Fruit fly (Drosophila melanogaster) whole organism, prepupa: Measurements from ENCODE around the gene Dyrk2.
A peak's percentile ranks its signal among the peaks of the same experiment; 100 is the strongest.

Experiments
- Blimp-1 ChIP-seq: fragments of 200-800 bp; sonication (Bioruptor generic); optimal IDR thresholded peaks from 3 replicates; lab custom pipeline; 2017; ENCODE audit warnings: missing biosample characterization, missing genetic modification characterization, mild to moderate bottlenecking, moderate library complexity, missing genetic modification reagents
- CG10631 ChIP-seq: fragments of 200-800 bp; sonication (Bioruptor generic); optimal IDR thresholded peaks from 2 replicates; lab custom pipeline; 2016; ENCODE audit warnings: missing biosample characterization, missing genetic modification characterization
- CG10669 ChIP-seq: fragments of 200-800 bp; sonication (Bioruptor generic); optimal IDR thresholded peaks from 3 replicates; lab custom pipeline; 2018; ENCODE audit warnings: missing biosample characterization, mild to moderate bottlenecking, missing genetic modification characterization, moderate library complexity
- CG11294 ChIP-seq: fragments of 200-800 bp; sonication (Bioruptor generic); IDR thresholded peaks from 2 replicates; pipeline ENCODE4 v1.3.6; 2022; ENCODE audit warnings: missing biosample characterization, missing genetic modification characterization
- CG15336 ChIP-seq: fragments of 200-800 bp; sonication (Bioruptor generic); IDR thresholded peaks from 2 replicates; pipeline ENCODE4 v1.3.6; 2022; ENCODE audit warnings: missing biosample characterization, missing genetic modification characterization
- CG1621 ChIP-seq: fragments of 200-800 bp; sonication (Bioruptor generic); optimal IDR thresholded peaks from 3 replicates; lab custom pipeline; 2018; ENCODE audit warnings: missing biosample characterization, mild to moderate bottlenecking, missing genetic modification characterization
- CG3032 ChIP-seq: fragments of 200-800 bp; optimal IDR thresholded peaks from 2 replicates; lab custom pipeline; 2019; ENCODE audit warnings: missing biosample characterization, mild to moderate bottlenecking, missing genetic modification characterization, moderate library complexity
- CG31627 ChIP-seq: fragments of 200-800 bp; sonication (Bioruptor generic); optimal IDR thresholded peaks from 3 replicates; lab custom pipeline; 2016; ENCODE audit warnings: missing biosample characterization, missing genetic modification characterization
- CG3919 ChIP-seq: fragments of 200-800 bp; sonication (Bioruptor generic); optimal IDR thresholded peaks from 3 replicates; lab custom pipeline; 2016; ENCODE audit warnings: missing biosample characterization, missing genetic modification characterization
- CG4318 ChIP-seq: fragments of 200-800 bp; sonication (Bioruptor generic); optimal IDR thresholded peaks from 3 replicates; lab custom pipeline; 2017; ENCODE audit warnings: missing biosample characterization, mild to moderate bottlenecking, missing genetic modification characterization
- CG6276 ChIP-seq: fragments of 200-800 bp; sonication (Bioruptor generic); optimal IDR thresholded peaks from 2 replicates; lab custom pipeline; 2017; ENCODE audit warnings: missing biosample characterization, mild to moderate bottlenecking, missing genetic modification characterization
- CG7368 ChIP-seq: fragments of 200-800 bp; sonication (Bioruptor generic); optimal IDR thresholded peaks from 3 replicates; lab custom pipeline; 2016; ENCODE audit warnings: missing biosample characterization, missing genetic modification characterization
- CG8119 ChIP-seq: fragments of 200-800 bp; sonication (Bioruptor generic); IDR thresholded peaks from 3 replicates; pipeline ENCODE4 v1.3.6; 2022; ENCODE audit warnings: missing biosample characterization, missing genetic modification characterization
- CG8632 ChIP-seq: fragments of 200-800 bp; sonication (Bioruptor generic); optimal IDR thresholded peaks from 3 replicates; lab custom pipeline; 2016; ENCODE audit warnings: missing biosample characterization, missing genetic modification characterization
- Eip75B ChIP-seq: fragments of 200-800 bp; sonication (Bioruptor generic); optimal IDR thresholded peaks from 3 replicates; lab custom pipeline; 2016; ENCODE audit warnings: missing biosample characterization, missing genetic modification characterization
- Eip78C ChIP-seq: fragments of 200-800 bp; sonication (Bioruptor generic); peaks from one replicate; lab custom pipeline; 2016; ENCODE audit warnings: missing biosample characterization, missing genetic modification characterization
- Eip93F ChIP-seq: fragments of 200-800 bp; sonication (Bioruptor generic); optimal IDR thresholded peaks from 2 replicates; lab custom pipeline; 2016; ENCODE audit warnings: missing biosample characterization, mild to moderate bottlenecking, missing genetic modification characterization
- Ets21C ChIP-seq: fragments of 200-800 bp; sonication (Bioruptor generic); optimal IDR thresholded peaks from 3 replicates; lab custom pipeline; 2016; ENCODE audit warnings: missing biosample characterization, missing genetic modification characterization
- Hr38 ChIP-seq: sonication (Bioruptor generic); optimal IDR thresholded peaks from 2 replicates; lab custom pipeline; 2016; ENCODE audit warnings: missing biosample characterization, missing genetic modification characterization
- Hr4 ChIP-seq: fragments of 200-800 bp; sonication (Bioruptor generic); optimal IDR thresholded peaks from 3 replicates; lab custom pipeline; 2016; ENCODE audit warnings: missing biosample characterization, missing genetic modification characterization
- Lpt ChIP-seq: fragments of 200-800 bp; sonication (Bioruptor generic); optimal IDR thresholded peaks from 3 replicates; lab custom pipeline; 2016; ENCODE audit warnings: missing biosample characterization, missing genetic modification characterization
- OdsH ChIP-seq: fragments of 200-800 bp; sonication (Bioruptor generic); optimal IDR thresholded peaks from 3 replicates; lab custom pipeline; 2016; ENCODE audit warnings: missing biosample characterization, missing genetic modification characterization
- Sox102F ChIP-seq: fragments of 200-800 bp; sonication (Bioruptor generic); optimal IDR thresholded peaks from 2 replicates; lab custom pipeline; 2016; ENCODE audit warnings: missing biosample characterization, mild to moderate bottlenecking, missing genetic modification characterization
- Sox14 ChIP-seq: fragments of 200-800 bp; sonication (Bioruptor generic); optimal IDR thresholded peaks from 3 replicates; lab custom pipeline; 2016; ENCODE audit warnings: missing biosample characterization, missing genetic modification characterization
- acj6 ChIP-seq: fragments of 200-800 bp; sonication (Bioruptor generic); optimal IDR thresholded peaks from 3 replicates; lab custom pipeline; 2016; ENCODE audit warnings: missing biosample characterization, missing genetic modification characterization
- cyc ChIP-seq: fragments of 200-800 bp; sonication (Bioruptor generic); optimal IDR thresholded peaks from 3 replicates; lab custom pipeline; 2016; ENCODE audit warnings: missing biosample characterization, missing genetic modification characterization
- dac ChIP-seq: fragments of 200-800 bp; sonication (Bioruptor generic); optimal IDR thresholded peaks from 2 replicates; lab custom pipeline; 2017; ENCODE audit warnings: missing biosample characterization, mild to moderate bottlenecking, missing genetic modification characterization
- dsx ChIP-seq: fragments of 200-800 bp; optimal IDR thresholded peaks from 3 replicates; lab custom pipeline; 2019; ENCODE audit warnings: missing biosample characterization, mild to moderate bottlenecking, missing genetic modification characterization, moderate library complexity; ENCODE audit not compliant: poor library complexity, severe bottlenecking
- eg ChIP-seq: fragments of 200-800 bp; sonication (Bioruptor generic); IDR thresholded peaks from 3 replicates; pipeline ENCODE4 v1.3.6; 2022; ENCODE audit warnings: missing biosample characterization, missing genetic modification characterization
- fd59A ChIP-seq: fragments of 200-800 bp; sonication (Bioruptor generic); optimal IDR thresholded peaks from 2 replicates; lab custom pipeline; 2017; ENCODE audit warnings: missing biosample characterization, mild to moderate bottlenecking, missing genetic modification characterization, missing genetic modification reagents
- fkh ChIP-seq: fragments of 200-800 bp; sonication (Bioruptor generic); optimal IDR thresholded peaks from 3 replicates; lab custom pipeline; 2017; ENCODE audit warnings: missing biosample characterization, mild to moderate bottlenecking, missing genetic modification characterization, moderate library complexity
- lz ChIP-seq: fragments of 200-800 bp; sonication (Bioruptor generic); optimal IDR thresholded peaks from 3 replicates; lab custom pipeline; 2016; ENCODE audit warnings: missing biosample characterization, missing genetic modification characterization
- net ChIP-seq: fragments of 200-800 bp; sonication (Bioruptor generic); optimal IDR thresholded peaks from 3 replicates; lab custom pipeline; 2016; ENCODE audit warnings: missing biosample characterization, missing genetic modification characterization
- salr ChIP-seq, 2 experiments: fragments of 200-800 bp; sonication (Bioruptor generic); optimal IDR thresholded peaks; 3 replicates each; lab custom pipeline; 2016 to 2018; ENCODE audit warnings: missing biosample characterization in 2 of 2, missing genetic modification characterization in 2 of 2, mild to moderate bottlenecking in 1 of 2
- spab ChIP-seq: fragments of 200-800 bp; sonication (Bioruptor generic); optimal IDR thresholded peaks from 2 replicates; lab custom pipeline; 2017; ENCODE audit warnings: missing biosample characterization, mild to moderate bottlenecking, missing genetic modification characterization, missing genetic modification reagents
- ss ChIP-seq, 2 experiments: fragments of 200-800 bp; sonication (Bioruptor generic); optimal IDR thresholded peaks; 2 replicates in 1 of 2; 3 replicates in 1 of 2; lab custom pipeline; 2017 to 2018; ENCODE audit warnings: mild to moderate bottlenecking in 2 of 2, missing biosample characterization in 2 of 2, missing genetic modification characterization in 2 of 2, moderate library complexity in 1 of 2
- svp ChIP-seq: fragments of 200-800 bp; sonication (Bioruptor generic); peaks from one replicate; lab custom pipeline; 2016; ENCODE audit warnings: missing biosample characterization, missing genetic modification characterization
- topi ChIP-seq: fragments of 200-800 bp; sonication (Bioruptor generic); optimal IDR thresholded peaks from 3 replicates; lab custom pipeline; 2016; ENCODE audit warnings: missing biosample characterization, missing genetic modification characterization

Dyrk2 gene

DNA sequence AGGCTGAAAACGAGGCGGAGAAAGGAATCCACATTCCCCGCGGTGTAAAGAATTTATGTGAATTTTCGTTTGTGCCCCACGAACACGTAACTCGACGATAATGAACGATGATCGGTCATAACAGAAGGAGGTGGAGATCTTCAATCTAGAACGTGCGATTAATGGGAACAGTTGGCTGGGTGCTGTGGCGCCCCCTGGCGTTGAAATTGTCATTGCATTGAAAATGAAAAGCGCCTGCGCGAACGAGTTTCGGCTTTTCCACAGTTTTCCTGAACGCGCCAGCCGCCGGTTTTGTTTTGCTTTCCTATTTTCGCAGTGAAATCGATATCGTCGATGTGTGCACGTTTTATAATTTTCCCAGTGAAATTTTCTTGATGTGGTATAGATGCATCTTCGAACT, 22.6 kb downstream of the Dyrk2 start:
- TF ChIP-seq dsx (GFP tag; lab: Kevin White, UChicago) (no peak), Lpt (no peak)

DNA sequence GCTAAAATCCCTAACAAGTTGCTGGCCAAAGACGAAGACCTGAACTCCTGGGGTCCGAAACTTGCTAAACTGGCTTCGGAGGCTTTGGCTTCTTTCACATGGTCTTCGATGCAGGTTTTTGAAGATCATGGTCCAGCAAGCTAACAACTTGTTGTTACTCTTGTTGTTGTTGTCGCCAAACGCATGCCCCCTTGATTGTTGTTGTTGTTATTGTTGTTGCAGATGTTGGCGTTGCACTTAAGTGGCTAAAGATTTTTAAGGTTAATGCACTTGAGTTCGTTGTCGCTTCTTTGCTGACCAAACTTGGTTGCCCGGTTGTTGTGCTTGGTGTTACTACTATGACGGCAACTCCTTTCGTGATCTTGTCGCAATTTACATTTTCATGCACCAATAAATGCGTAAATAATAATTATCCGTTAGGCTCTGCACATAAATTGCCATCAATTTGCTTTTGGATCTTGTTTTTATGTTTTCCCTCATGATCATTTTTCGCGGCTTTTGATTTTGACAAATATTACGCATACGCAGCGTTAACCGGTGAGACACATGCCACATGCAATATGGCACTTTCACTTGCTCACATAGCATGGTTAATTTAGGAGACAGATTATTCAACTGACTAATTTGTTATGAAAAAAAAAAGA, 26.2 kb downstream of the Dyrk2 start:
- TF ChIP-seq CG31627 (GFP tag; lab: Kevin White, UChicago) (no peak), eg (GFP tag; lab: Robert Waterston, UW) (0 out of 3 replicates have a peak, but pooled peaks have one; percentile 16), Blimp-1 (peak; percentile 20), Lpt (peak; percentile 52)

DNA sequence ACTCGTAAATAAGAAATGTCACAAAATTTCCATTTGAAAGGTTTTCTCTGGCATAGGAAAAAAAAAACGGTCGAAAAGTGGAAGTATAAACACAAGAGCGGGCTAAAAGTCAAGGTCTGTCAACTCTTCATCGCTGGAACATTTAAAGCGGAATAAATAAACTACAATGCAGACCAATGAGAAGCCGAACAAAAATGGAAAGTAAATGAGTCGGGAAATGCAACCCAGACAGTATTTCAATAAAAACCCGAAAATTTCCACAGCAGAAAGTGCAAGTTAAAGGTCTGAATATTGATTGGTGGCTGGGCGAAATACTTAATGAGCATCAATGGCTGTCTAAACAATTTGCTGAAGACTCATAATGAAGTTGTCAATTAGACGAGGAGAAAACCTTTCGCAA, 26.8 kb downstream of the Dyrk2 start:
- TF ChIP-seq CG10669 (GFP tag; lab: Kevin White, UChicago) (no peak), fd59A (GFP tag; lab: Kevin White, UChicago) (no peak), svp (peak; percentile 17), eg (GFP tag; lab: Robert Waterston, UW) (no peak), lz (GFP tag; lab: Kevin White, UChicago) (no peak), CG1621 (tag; lab: Kevin White, UChicago) (no peak), Hr4 (GFP tag; lab: Kevin White, UChicago) (no peak), CG3032 (no peak), CG3919 (GFP tag; lab: Kevin White, UChicago) (no peak), dsx (GFP tag; lab: Kevin White, UChicago) (no peak), Ets21C (GFP tag; lab: Kevin White, UChicago) (no peak), Blimp-1 (peak; percentile 78), salr (GFP tag; optimal IDR thresholded peaks at IDR 0.05; lab: Kevin White, UChicago) (no peak), Eip78C (GFP tag; lab: Kevin White, UChicago) (peak; percentile 51), acj6 (GFP tag; lab: Kevin White, UChicago) (no peak), ss (GFP tag; optimal IDR thresholded peaks at IDR 0.05; lab: Kevin White, UChicago) (no peak), fkh (GFP tag; lab: Kevin White, UChicago) (no peak), CG10631 (no peak), Sox102F (GFP tag; lab: Kevin White, UChicago) (no peak)

DNA sequence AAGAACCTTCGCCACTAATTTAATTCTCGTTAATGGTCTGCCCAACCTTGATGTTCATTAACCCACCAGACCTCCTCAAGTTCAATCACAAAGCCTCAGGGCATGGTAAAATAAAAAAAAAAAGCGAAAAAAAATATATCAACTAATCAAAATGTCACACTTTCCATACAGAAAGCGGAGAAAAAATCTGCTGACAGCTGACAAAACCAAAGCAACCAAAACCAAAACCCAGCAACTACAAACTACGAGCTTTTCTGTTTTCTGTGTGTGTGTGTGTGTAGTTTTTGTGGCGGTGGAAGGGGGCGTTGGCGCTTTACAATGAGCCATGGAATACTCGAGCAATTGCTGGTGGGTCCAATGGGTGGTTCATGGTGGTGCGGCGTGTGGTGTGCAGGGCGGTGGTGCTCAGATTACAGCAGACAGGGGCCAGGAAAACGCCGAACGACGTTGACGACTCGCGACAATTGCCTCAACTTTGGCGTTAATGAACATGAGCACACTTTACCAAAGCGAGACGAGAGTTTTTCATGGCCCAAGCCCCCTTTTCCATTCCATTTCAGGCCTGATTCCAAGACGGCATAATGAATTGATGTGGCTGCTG, 30.0 kb downstream of the Dyrk2 start:
- TF ChIP-seq CG6276 (GFP tag; lab: Kevin White, UChicago), result no peak
- TF ChIP-seq Hr4 (GFP tag; lab: Kevin White, UChicago), result no peak
- TF ChIP-seq dac (GFP tag; lab: Kevin White, UChicago), result peak; percentile 2
- no peak for TF ChIP-seq Sox14 (GFP tag; lab: Kevin White, UChicago)
- no peak for TF ChIP-seq Eip78C (GFP tag; lab: Kevin White, UChicago)
- TF ChIP-seq CG8632, result no peak
- TF ChIP-seq CG3919 (GFP tag; lab: Kevin White, UChicago), result no peak
- TF ChIP-seq Sox102F (GFP tag; lab: Kevin White, UChicago), result no peak
- no peak for TF ChIP-seq acj6 (GFP tag; lab: Kevin White, UChicago)
- no peak for TF ChIP-seq lz (GFP tag; lab: Kevin White, UChicago)
- TF ChIP-seq OdsH (GFP tag; lab: Kevin White, UChicago), result no peak
- 0 out of 2 replicates have a peak, but pooled peaks have one; percentile 23 for TF ChIP-seq CG15336 (GFP tag; lab: Robert Waterston, UW)
- TF ChIP-seq cyc (GFP tag; lab: Kevin White, UChicago), result no peak
- TF ChIP-seq Eip75B (GFP tag; lab: Kevin White, UChicago), result no peak
- no peak for TF ChIP-seq fkh (GFP tag; lab: Kevin White, UChicago)
- TF ChIP-seq salr (GFP tag; optimal IDR thresholded peaks at IDR 0.05; lab: Kevin White, UChicago), result no peak
- no peak for TF ChIP-seq CG11294 (GFP tag; lab: Robert Waterston, UW)
- TF ChIP-seq CG4318 (GFP tag; lab: Kevin White, UChicago), result no peak
- TF ChIP-seq CG7368 (GFP tag; lab: Kevin White, UChicago), result no peak
- no peak for TF ChIP-seq topi (GFP tag; lab: Kevin White, UChicago)
- TF ChIP-seq svp, result peak; percentile 43
- no peak for TF ChIP-seq Hr38 (GFP tag; lab: Kevin White, UChicago)
- TF ChIP-seq eg (GFP tag; lab: Robert Waterston, UW), result peak; percentile 28; the same call in 1 of the 3 replicates
- 0 out of 3 replicates have a peak, but pooled peaks have one; percentile 21 for TF ChIP-seq CG8119
- no peak for TF ChIP-seq spab (GFP tag; lab: Kevin White, UChicago)
- no peak for TF ChIP-seq Eip93F (GFP tag; lab: Kevin White, UChicago)
- TF ChIP-seq net (GFP tag; lab: Kevin White, UChicago), result no peak
- no peak for TF ChIP-seq CG3032
